Fruit fly (Drosophila melanogaster) whole organism, embryonic: Measurements from ENCODE around the gene Tis11.
A peak's percentile ranks its signal among the peaks of the same experiment; 100 is the strongest.

ENCODE experiments used
- Abd-B ChIP-seq: fragments of 200-800 bp; sonication (Bioruptor generic); optimal IDR thresholded peaks from 2 replicates; lab custom pipeline; 2018; ENCODE audit warnings: missing biosample characterization, mild to moderate bottlenecking, missing genetic modification characterization, moderate library complexity
- Atf3 ChIP-seq: fragments of 200-800 bp; sonication (Bioruptor generic); optimal IDR thresholded peaks from 3 replicates; lab custom pipeline; 2016; ENCODE audit warnings: missing biosample characterization, missing genetic modification characterization
- BEAF-32 ChIP-seq: fragments of 200-800 bp; sonication (Bioruptor generic); optimal IDR thresholded peaks from 3 replicates; lab custom pipeline; 2017; ENCODE audit warnings: missing biosample characterization, missing genetic modification characterization, mild to moderate bottlenecking, moderate library complexity, missing genetic modification reagents
- Bdp1 ChIP-seq: fragments of 200-800 bp; sonication (Bioruptor generic); optimal IDR thresholded peaks from 3 replicates; lab custom pipeline; 2016; ENCODE audit warnings: missing biosample characterization, missing genetic modification characterization
- Bgb ChIP-seq: fragments of 200-800 bp; sonication (Bioruptor generic); IDR thresholded peaks from 2 replicates; pipeline ENCODE4 v1.3.6; 2022; ENCODE audit warnings: missing biosample characterization, missing genetic modification characterization; ENCODE audit not compliant: partially characterized antibody
- BtbVII ChIP-seq: fragments of 200-800 bp; sonication (Bioruptor generic); optimal IDR thresholded peaks from 3 replicates; lab custom pipeline; 2017; ENCODE audit warnings: missing biosample characterization, mild to moderate bottlenecking, missing genetic modification characterization
- CG10462 ChIP-seq: fragments of 200-800 bp; sonication (Bioruptor generic); optimal IDR thresholded peaks from 2 replicates; lab custom pipeline; 2016; ENCODE audit warnings: missing biosample characterization, missing genetic modification characterization
- CG12155 ChIP-seq: fragments of 200-800 bp; sonication (Bioruptor generic); optimal IDR thresholded peaks from 3 replicates; lab custom pipeline; 2016; ENCODE audit warnings: missing biosample characterization, missing genetic modification characterization
- CG12659 ChIP-seq: fragments of 200-800 bp; sonication (Bioruptor generic); optimal IDR thresholded peaks from 3 replicates; lab custom pipeline; 2017; ENCODE audit warnings: mild to moderate bottlenecking, missing biosample characterization, missing genetic modification reagents, missing genetic modification characterization
- CG14860 ChIP-seq: fragments of 200-800 bp; sonication (Bioruptor generic); IDR thresholded peaks from 3 replicates; pipeline ENCODE4 v1.3.6; 2022; ENCODE audit warnings: missing biosample characterization, missing genetic modification characterization; ENCODE audit not compliant: partially characterized antibody
- CG15073 ChIP-seq: fragments of 200-800 bp; sonication (Bioruptor generic); optimal IDR thresholded peaks from 2 replicates; lab custom pipeline; 2016; ENCODE audit warnings: missing biosample characterization, missing genetic modification characterization
- CG1529 ChIP-seq: fragments of 200-800 bp; sonication (Bioruptor generic); optimal IDR thresholded peaks from 3 replicates; lab custom pipeline; 2018; ENCODE audit warnings: missing biosample characterization, missing genetic modification characterization
- CG18764 ChIP-seq: fragments of 200-800 bp; sonication (Bioruptor generic); optimal IDR thresholded peaks from 3 replicates; lab custom pipeline; 2016; ENCODE audit warnings: missing biosample characterization, missing genetic modification characterization
- CG2678 ChIP-seq: fragments of 200-800 bp; sonication (Bioruptor generic); optimal IDR thresholded peaks from 3 replicates; lab custom pipeline; 2019; ENCODE audit warnings: missing biosample characterization, mild to moderate bottlenecking, missing genetic modification characterization, moderate library complexity
- CG31388 ChIP-seq: fragments of 200-800 bp; sonication (Bioruptor generic); optimal IDR thresholded peaks from 2 replicates; lab custom pipeline; 2016; ENCODE audit warnings: missing biosample characterization, missing genetic modification characterization
- CG31441 ChIP-seq: fragments of 200-800 bp; sonication (Bioruptor generic); IDR thresholded peaks from 2 replicates; pipeline ENCODE4 v1.3.6; 2022; ENCODE audit warnings: missing biosample characterization, missing genetic modification characterization
- CG3995 ChIP-seq: fragments of 200-800 bp; sonication (Bioruptor generic); optimal IDR thresholded peaks from 3 replicates; lab custom pipeline; 2016; ENCODE audit warnings: missing biosample characterization, missing genetic modification characterization
- CG4820 ChIP-seq: fragments of 200-800 bp; sonication (Bioruptor generic); optimal IDR thresholded peaks from 3 replicates; lab custom pipeline; 2016; ENCODE audit warnings: missing biosample characterization, missing genetic modification characterization
- CG6765 ChIP-seq: fragments of 200-800 bp; sonication (Bioruptor generic); optimal IDR thresholded peaks from 3 replicates; lab custom pipeline; 2017; ENCODE audit warnings: missing biosample characterization, mild to moderate bottlenecking, missing genetic modification characterization
- CG6813 ChIP-seq: fragments of 200-800 bp; sonication (Bioruptor generic); optimal IDR thresholded peaks from 2 replicates; lab custom pipeline; 2017; ENCODE audit warnings: missing biosample characterization, missing genetic modification characterization, mild to moderate bottlenecking, moderate library complexity, missing genetic modification reagents
- CG8281 ChIP-seq: fragments of 200-800 bp; sonication (Bioruptor generic); optimal IDR thresholded peaks from 2 replicates; lab custom pipeline; 2018; ENCODE audit warnings: missing biosample characterization, mild to moderate bottlenecking, missing genetic modification characterization, moderate library complexity
- CG8290 ChIP-seq, 3 experiments: fragments of 200-800 bp; sonication (Bioruptor generic); optimal IDR thresholded peaks; 2 replicates each; lab custom pipeline; 2016 to 2019; ENCODE audit warnings: missing biosample characterization in 3 of 3, missing genetic modification characterization in 3 of 3, mild to moderate bottlenecking in 2 of 3, moderate library complexity in 1 of 3
- CG9727 ChIP-seq: fragments of 200-800 bp; sonication (Bioruptor generic); optimal IDR thresholded peaks from 3 replicates; lab custom pipeline; 2017; ENCODE audit warnings: missing biosample characterization, mild to moderate bottlenecking, missing genetic modification characterization
- CG9932 ChIP-seq: fragments of 200-800 bp; sonication (Bioruptor generic); IDR thresholded peaks from 2 replicates; pipeline ENCODE4 v1.3.6; 2022; ENCODE audit warnings: missing biosample characterization, missing genetic modification characterization
- CTCF ChIP-seq: fragments of 200-800 bp; sonication (Bioruptor generic); optimal IDR thresholded peaks from 2 replicates; lab custom pipeline; 2017; ENCODE audit warnings: missing biosample characterization, mild to moderate bottlenecking, missing genetic modification characterization, moderate library complexity
- Eip74EF ChIP-seq, 2 experiments: fragments of 200-800 bp in 1 of 2; fragments of >200 bp in 1 of 2; sonication (Bioruptor generic) in 1 of 2; optimal IDR thresholded peaks; 2 replicates each; lab custom pipeline; 2017 to 2019; ENCODE audit warnings: missing biosample characterization in 2 of 2, missing genetic modification characterization in 2 of 2, mild to moderate bottlenecking in 1 of 2, moderate library complexity in 1 of 2
- Elba2 ChIP-seq: fragments of 200-800 bp; sonication (Bioruptor generic); optimal IDR thresholded peaks from 3 replicates; lab custom pipeline; 2016; ENCODE audit warnings: missing biosample characterization, missing genetic modification characterization
- Ets97D ChIP-seq: fragments of 200-800 bp; sonication (Bioruptor generic); optimal IDR thresholded peaks from 3 replicates; lab custom pipeline; 2016; ENCODE audit warnings: missing biosample characterization, missing genetic modification characterization
- Gug ChIP-seq: fragments of 200-800 bp; sonication (Bioruptor generic); IDR thresholded peaks from 4 replicates; pipeline ENCODE4 v1.3.6; 2022; ENCODE audit warnings: missing biosample characterization, missing genetic modification characterization
- HLH3B ChIP-seq: fragments of 200-800 bp; sonication (Bioruptor generic); IDR thresholded peaks from 2 replicates; pipeline ENCODE4 v1.3.6; 2022; ENCODE audit warnings: missing biosample characterization, missing genetic modification characterization
- HmgZ ChIP-seq: fragments of 200-800 bp; sonication (Bioruptor generic); optimal IDR thresholded peaks from 2 replicates; lab custom pipeline; 2018; ENCODE audit warnings: missing biosample characterization, mild to moderate bottlenecking, missing genetic modification characterization
- Hmr ChIP-seq: fragments of 200-800 bp; sonication (Bioruptor generic); optimal IDR thresholded peaks from 3 replicates; lab custom pipeline; 2017; ENCODE audit warnings: mild to moderate bottlenecking, missing biosample characterization, missing genetic modification reagents, missing genetic modification characterization
- Hr39 ChIP-seq: fragments of >200 bp; optimal IDR thresholded peaks from 2 replicates; lab custom pipeline; 2017
- Kr ChIP-seq: fragments of 200-800 bp; sonication (Bioruptor generic); optimal IDR thresholded peaks from 2 replicates; lab custom pipeline; 2017; ENCODE audit warnings: missing biosample characterization, mild to moderate bottlenecking, missing genetic modification characterization
- Taf1 ChIP-seq: fragments of 200-800 bp; sonication (Bioruptor generic); IDR thresholded peaks from 2 replicates; pipeline ENCODE4 v1.3.6; 2022; ENCODE audit warnings: missing biosample characterization, missing genetic modification characterization
- ato ChIP-seq: fragments of 200-800 bp; sonication (Bioruptor generic); IDR thresholded peaks from 2 replicates; pipeline ENCODE4 v1.3.6; 2022; ENCODE audit warnings: missing biosample characterization, missing genetic modification characterization; ENCODE audit not compliant: partially characterized antibody
- az2 ChIP-seq: fragments of 200-800 bp; sonication (Bioruptor generic); optimal IDR thresholded peaks from 3 replicates; lab custom pipeline; 2016; ENCODE audit warnings: missing biosample characterization, missing genetic modification characterization
- chinmo ChIP-seq: fragments of 200-800 bp; sonication (Bioruptor generic); IDR thresholded peaks from 4 replicates; pipeline ENCODE4 v1.3.6; 2022; ENCODE audit warnings: missing biosample characterization, missing genetic modification characterization; ENCODE audit not compliant: partially characterized antibody
- corto ChIP-seq: fragments of 200-800 bp; sonication (Bioruptor generic); optimal IDR thresholded peaks from 2 replicates; lab custom pipeline; 2016; ENCODE audit warnings: missing biosample characterization, mild to moderate bottlenecking, missing genetic modification characterization, moderate library complexity
- dimm ChIP-seq: fragments of 200-800 bp; sonication (Bioruptor generic); IDR thresholded peaks from 2 replicates; pipeline ENCODE4 v1.3.6; 2022; ENCODE audit warnings: missing biosample characterization, missing genetic modification characterization
- en ChIP-seq: fragments of 200-800 bp; sonication (Bioruptor generic); optimal IDR thresholded peaks from 2 replicates; lab custom pipeline; 2016; ENCODE audit warnings: missing biosample characterization, missing genetic modification characterization
- exex ChIP-seq: fragments of 200-800 bp; sonication (Bioruptor generic); optimal IDR thresholded peaks from 4 replicates; lab custom pipeline; 2018; ENCODE audit warnings: missing biosample characterization, mild to moderate bottlenecking, missing genetic modification characterization, moderate library complexity
- her ChIP-seq: fragments of 200-800 bp; sonication (Bioruptor generic); optimal IDR thresholded peaks from 2 replicates; lab custom pipeline; 2016; ENCODE audit warnings: missing biosample characterization, missing genetic modification characterization
- insv ChIP-seq, 2 experiments: fragments of 200-800 bp; sonication (Bioruptor generic); optimal IDR thresholded peaks; 3 replicates each; lab custom pipeline; 2016 to 2018; ENCODE audit warnings: missing biosample characterization in 2 of 2, missing genetic modification characterization in 2 of 2
- maf-S ChIP-seq: fragments of 200-800 bp; sonication (Bioruptor generic); optimal IDR thresholded peaks from 2 replicates; lab custom pipeline; 2016; ENCODE audit warnings: missing biosample characterization, missing genetic modification characterization
- odd ChIP-seq: fragments of 200-800 bp; sonication (Bioruptor generic); optimal IDR thresholded peaks from 2 replicates; lab custom pipeline; 2017; ENCODE audit warnings: missing biosample characterization, mild to moderate bottlenecking, missing genetic modification characterization
- salm ChIP-seq: fragments of 200-800 bp; sonication (Bioruptor generic); optimal IDR thresholded peaks from 2 replicates; lab custom pipeline; 2018; ENCODE audit warnings: missing biosample characterization, mild to moderate bottlenecking, missing genetic modification characterization
- sd ChIP-seq: fragments of 200-800 bp; sonication (Bioruptor generic); optimal IDR thresholded peaks from 3 replicates; lab custom pipeline; 2018; ENCODE audit warnings: missing biosample characterization, mild to moderate bottlenecking, missing genetic modification characterization, moderate library complexity
- slou ChIP-seq: fragments of 200-800 bp; sonication (Bioruptor generic); optimal IDR thresholded peaks from 3 replicates; lab custom pipeline; 2016; ENCODE audit warnings: missing biosample characterization, missing genetic modification characterization
- trem ChIP-seq: fragments of 200-800 bp; optimal IDR thresholded peaks from 3 replicates; lab custom pipeline; 2019; ENCODE audit warnings: missing biosample characterization, mild to moderate bottlenecking, missing genetic modification characterization, moderate library complexity
- tx ChIP-seq: fragments of 200-800 bp; sonication (Bioruptor generic); optimal IDR thresholded peaks from 2 replicates; lab custom pipeline; 2016; ENCODE audit warnings: missing biosample characterization, missing genetic modification characterization
- unpg ChIP-seq: fragments of 200-800 bp; sonication (Bioruptor generic); optimal IDR thresholded peaks from 3 replicates; lab custom pipeline; 2018; ENCODE audit warnings: missing biosample characterization, mild to moderate bottlenecking, missing genetic modification characterization, moderate library complexity

The Tis11 gene

DNA sequence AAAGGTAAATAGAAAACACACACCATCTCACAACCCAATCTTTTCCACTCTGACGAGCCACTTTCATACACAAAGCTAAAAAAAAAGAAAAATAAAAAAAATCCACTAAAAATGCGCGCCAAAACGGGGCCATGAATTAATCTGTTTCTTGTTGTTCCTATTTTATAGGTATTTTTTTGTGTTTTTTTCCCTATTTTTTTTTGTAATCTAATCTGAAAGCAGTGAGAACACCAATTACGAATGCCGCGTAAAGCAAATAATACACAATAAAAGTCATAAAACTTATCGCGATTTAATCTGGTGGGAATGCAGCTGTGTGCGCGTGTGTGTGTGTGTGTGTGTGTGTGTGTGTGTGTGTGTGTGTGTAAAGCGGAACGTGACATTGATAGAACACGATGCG is 64.1 kb downstream of the Tis11 start (continued):
- TF ChIP-seq ato (GFP tag; lab: Robert Waterston, UW) (no peak), chinmo (peak; percentile 87; the same call in 2 of the 4 replicates), CG6765 (GFP tag; lab: Kevin White, UChicago) (no peak), CG8290 (GFP tag; optimal IDR thresholded peaks at IDR 0.05; lab: Kevin White, UChicago) (no peak), CG8290 (tag; optimal IDR thresholded peaks at IDR 0.05; lab: Kevin White, UChicago) (peak in 1 of 2 experiments; percentile 16), CTCF (no peak), trem (no peak), Ets97D (GFP tag; lab: Kevin White, UChicago) (no peak), salm (tag; lab: Kevin White, UChicago) (no peak), CG18764 (GFP tag; lab: Kevin White, UChicago) (no peak), corto (GFP tag; lab: Kevin White, UChicago) (no peak), Taf1 (no peak), CG2678 (peak; percentile 30), CG9727 (GFP tag; lab: Kevin White, UChicago) (no peak), CG14860 (GFP tag; lab: Robert Waterston, UW) (no peak), Kr (no peak), Elba2 (no peak), BEAF-32 (no peak), unpg (peak; percentile 3), exex (tag; lab: Kevin White, UChicago) (peak; percentile 90), insv (GFP tag; optimal IDR thresholded peaks at IDR 0.05; lab: Kevin White, UChicago) (no peak), Eip74EF (GFP tag; optimal IDR thresholded peaks at IDR 0.05; lab: Kevin White, UChicago) (no peak), CG31441 (no peak), Bgb (GFP tag; lab: Robert Waterston, UW) (no peak), her (GFP tag; lab: Kevin White, UChicago) (no peak), Hr39 (lab: Kevin White, UChicago) (no peak), dimm (GFP tag; lab: Robert Waterston, UW) (no peak), CG31388 (GFP tag; lab: Kevin White, UChicago) (no peak), CG1529 (GFP tag; lab: Kevin White, UChicago) (no peak), HmgZ (tag; lab: Kevin White, UChicago) (peak; percentile 14), tx (GFP tag; lab: Kevin White, UChicago) (no peak), Abd-B (GFP tag; lab: Kevin White, UChicago) (no peak), BtbVII (GFP tag; lab: Kevin White, UChicago) (peak; percentile 6), CG15073 (GFP tag; lab: Kevin White, UChicago) (no peak), CG6813 (GFP tag; lab: Kevin White, UChicago) (no peak), maf-S (GFP tag; lab: Kevin White, UChicago) (no peak), sd (tag; lab: Kevin White, UChicago) (peak; percentile 78), CG12155 (GFP tag; lab: Kevin White, UChicago) (no peak), CG10462 (GFP tag; lab: Kevin White, UChicago) (no peak), Gug (GFP tag; lab: Robert Waterston, UW) (no peak), Bdp1 (GFP tag; lab: Kevin White, UChicago) (no peak), odd (peak; percentile 24), CG4820 (GFP tag; lab: Kevin White, UChicago) (no peak), CG8281 (peak; percentile 34), Hmr (GFP tag; lab: Kevin White, UChicago) (peak; percentile 23), CG3995 (no peak), CG9932 (GFP tag; lab: Robert Waterston, UW) (no peak), en (GFP tag; lab: Kevin White, UChicago) (no peak), Atf3 (GFP tag; lab: Kevin White, UChicago) (no peak), HLH3B (no peak), az2 (no peak), slou (no peak), CG12659 (GFP tag; lab: Kevin White, UChicago) (peak; percentile 10)
